Fruit fly (Drosophila melanogaster): ENCODE data around the gene CG7231.

Gene CG7231

DNA sequence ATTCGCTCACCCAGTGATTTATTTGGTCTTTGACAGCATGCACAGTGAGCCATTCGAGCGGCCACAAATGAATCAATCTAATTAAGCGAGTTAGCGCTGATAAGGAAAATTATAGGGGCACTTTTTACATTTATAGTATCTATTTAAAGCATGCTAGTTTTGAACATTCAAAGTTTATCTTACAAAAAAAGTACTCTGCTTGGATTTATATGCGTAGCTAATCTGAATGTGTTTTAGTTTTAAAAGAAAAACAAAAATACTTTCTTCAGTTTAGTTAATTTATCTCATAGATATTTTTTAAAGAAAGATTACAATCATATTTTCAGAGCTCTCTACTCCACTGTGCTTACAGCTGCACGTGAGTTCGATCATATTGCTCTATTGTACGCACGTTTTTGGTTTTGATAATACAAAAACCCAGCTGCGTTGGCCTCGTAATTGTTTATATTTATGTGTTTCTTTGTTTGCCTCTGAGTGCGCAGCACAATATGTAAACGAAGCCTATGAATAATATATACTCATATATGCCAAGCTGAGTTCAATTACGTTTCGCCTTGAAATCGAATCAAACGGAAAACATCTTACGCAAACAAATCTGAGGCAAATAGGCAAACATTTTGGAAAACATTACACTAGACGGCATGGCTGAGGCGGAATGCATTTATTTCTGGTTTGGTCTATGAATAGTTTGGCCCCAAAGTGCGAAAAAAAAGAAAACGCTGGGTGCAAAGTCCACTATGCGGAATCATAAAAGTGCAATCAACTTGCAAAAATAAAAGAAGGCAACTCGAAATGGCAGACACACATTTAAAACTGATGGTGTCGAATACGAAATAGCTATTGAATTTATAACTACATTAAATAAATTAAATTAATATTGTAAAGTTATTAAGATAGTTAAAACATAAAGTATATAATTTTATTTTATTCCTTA lies 18.2 kb downstream of the CG7231 start (continued):
- TF ChIP-seq CG8319 (GFP tag; optimal IDR thresholded peaks at IDR 0.05) (peak; percentile 73), CG11762 (GFP tag; optimal IDR thresholded peaks at IDR 0.05; ENCODE audit: insufficient read depth) (peak; percentile 87), dsx (GFP tag; optimal IDR thresholded peaks at IDR 0.05; ENCODE audit: poor library complexity, severe bottlenecking) (peak; percentile 83), CG6854 (GFP tag; optimal IDR thresholded peaks at IDR 0.05) (peak; percentile 50), CG11294 (GFP tag; IDR thresholded peaks at IDR 0.05) (peak; percentile 85), esn (GFP tag; optimal IDR thresholded peaks at IDR 0.05) (peak; percentile 91), acj6 (GFP tag; optimal IDR thresholded peaks at IDR 0.05) (peak; percentile 84), fkh (GFP tag; optimal IDR thresholded peaks at IDR 0.05) (peak; percentile 75), CG31627 (GFP tag; optimal IDR thresholded peaks at IDR 0.05) (peak; percentile 78), OdsH (GFP tag; optimal IDR thresholded peaks at IDR 0.05) (peak; percentile 91), pdm3 (GFP tag; optimal IDR thresholded peaks at IDR 0.05) (peak; percentile 89), Eip93F (GFP tag; optimal IDR thresholded peaks at IDR 0.05) (no peak), vri (GFP tag; optimal IDR thresholded peaks at IDR 0.05) (peak; percentile 70), achi (GFP tag; optimal IDR thresholded peaks at IDR 0.05) (peak; percentile 91), Met (GFP tag; optimal IDR thresholded peaks at IDR 0.05) (peak; percentile 90), Smox (GFP tag; optimal IDR thresholded peaks at IDR 0.05) (peak; percentile 84), Gug (GFP tag; IDR thresholded peaks at IDR 0.05) (peak; percentile 91), CG8632 (GFP tag; optimal IDR thresholded peaks at IDR 0.05) (peak; percentile 53), CG1621 (tag; optimal IDR thresholded peaks at IDR 0.05) (peak; percentile 71), Sox102F (GFP tag; optimal IDR thresholded peaks at IDR 0.05) (peak; percentile 81), Ets21C (GFP tag; optimal IDR thresholded peaks at IDR 0.05) (peak; percentile 75), Sox15 (GFP tag; optimal IDR thresholded peaks at IDR 0.05) (peak; percentile 65), CG10669 (GFP tag; optimal IDR thresholded peaks at IDR 0.05) (peak; percentile 85), CG9139 (GFP tag; optimal IDR thresholded peaks at IDR 0.05) (peak; percentile 62), cyc (GFP tag; optimal IDR thresholded peaks at IDR 0.05) (peak; percentile 73), lz (GFP tag; optimal IDR thresholded peaks at IDR 0.05) (peak; percentile 81)

DNA sequence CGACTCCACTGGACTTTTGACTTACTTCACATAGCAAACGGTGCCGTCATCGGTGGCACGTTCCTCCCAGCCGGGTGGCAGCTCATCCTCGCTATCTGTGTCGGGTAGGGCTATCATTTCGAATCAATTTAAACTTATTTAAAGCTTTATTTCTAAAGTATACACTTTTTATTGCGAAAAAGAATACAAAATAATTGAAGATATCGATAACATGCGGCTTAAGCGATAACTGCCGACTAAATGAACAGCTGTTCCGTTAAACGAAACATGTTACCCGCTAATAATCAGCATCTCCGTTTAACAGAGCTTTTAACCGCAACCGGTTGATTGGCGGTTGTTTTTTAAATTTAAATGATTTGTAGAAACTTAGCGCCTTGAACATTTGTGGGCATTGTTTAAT lies 20.3 kb downstream of the CG7231 start, which contains the start of gene Wwox:
Gene Wwox (minus strand): TSS at position 215 of the 400 bp plus-strand sequence.
- TF ChIP-seq achi (GFP tag; optimal IDR thresholded peaks at IDR 0.05), result no peak
- TF ChIP-seq CG10669 (GFP tag; optimal IDR thresholded peaks at IDR 0.05), result no peak
- peak; percentile 51 for TF ChIP-seq dsx (GFP tag; optimal IDR thresholded peaks at IDR 0.05; ENCODE audit: poor library complexity, severe bottlenecking)
- no peak for TF ChIP-seq CG11902 (GFP tag; optimal IDR thresholded peaks at IDR 0.05)
- peak; percentile 64 for TF ChIP-seq svp (GFP tag)
- TF ChIP-seq CG6808 (GFP tag; optimal IDR thresholded peaks at IDR 0.05), result no peak
- peak; percentile 43 for TF ChIP-seq Eip78C (GFP tag)
- no peak for TF ChIP-seq CG10631 (GFP tag; optimal IDR thresholded peaks at IDR 0.05)

DNA sequence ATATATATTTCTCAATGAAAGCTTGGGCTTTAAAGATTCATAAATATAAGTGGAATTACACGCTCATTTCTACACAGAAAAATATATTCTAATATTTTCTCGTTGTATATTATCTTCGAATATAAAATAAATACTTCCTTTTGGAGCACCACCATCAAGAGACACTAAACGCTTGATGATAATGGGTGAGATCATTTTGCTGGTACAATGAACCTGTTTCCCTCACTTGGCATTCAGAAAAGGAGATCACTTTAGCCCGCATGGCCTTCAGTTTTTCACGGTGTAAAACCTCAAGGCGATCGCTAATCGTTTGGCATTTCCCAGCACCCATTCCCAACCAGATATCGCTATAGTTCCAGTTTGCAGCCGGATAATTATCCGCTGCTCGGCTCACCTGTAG lies 22.3 kb downstream of the CG7231 start:
- TF ChIP-seq ss (GFP tag; optimal IDR thresholded peaks at IDR 0.05), result peak; percentile 44 to 72
- TF ChIP-seq spab (GFP tag; optimal IDR thresholded peaks at IDR 0.05), result peak; percentile 69
- no peak for TF ChIP-seq Ets21C (GFP tag; optimal IDR thresholded peaks at IDR 0.05)
- peak; percentile 25 for TF ChIP-seq CG31627 (GFP tag; optimal IDR thresholded peaks at IDR 0.05)
- peak; percentile 48 for TF ChIP-seq achi (GFP tag; optimal IDR thresholded peaks at IDR 0.05)
- TF ChIP-seq CG4318 (GFP tag; optimal IDR thresholded peaks at IDR 0.05), result peak; percentile 20
- TF ChIP-seq CG16779 (tag; optimal IDR thresholded peaks at IDR 0.05), result peak; percentile 5
- TF ChIP-seq fkh (GFP tag; optimal IDR thresholded peaks at IDR 0.05), result no peak
- TF ChIP-seq Smox (GFP tag; optimal IDR thresholded peaks at IDR 0.05), result peak; percentile 55
- TF ChIP-seq topi (GFP tag; optimal IDR thresholded peaks at IDR 0.05), result peak; percentile 66
- TF ChIP-seq CG3032 (tag; optimal IDR thresholded peaks at IDR 0.05), result peak; percentile 68
- peak; percentile 33 for TF ChIP-seq Ets96B (tag; optimal IDR thresholded peaks at IDR 0.05)
- peak; percentile 35 for TF ChIP-seq CG9139 (GFP tag; optimal IDR thresholded peaks at IDR 0.05)
- no peak for TF ChIP-seq CG6854 (GFP tag; optimal IDR thresholded peaks at IDR 0.05)
- peak; percentile 2 for TF ChIP-seq Sox102F (GFP tag; optimal IDR thresholded peaks at IDR 0.05)
- peak; percentile 48 for TF ChIP-seq acj6 (GFP tag; optimal IDR thresholded peaks at IDR 0.05)
- peak; percentile 37 for TF ChIP-seq lz (GFP tag; optimal IDR thresholded peaks at IDR 0.05)
- TF ChIP-seq cyc (GFP tag; optimal IDR thresholded peaks at IDR 0.05), result peak; percentile 57
- TF ChIP-seq dac (GFP tag; optimal IDR thresholded peaks at IDR 0.05), result no peak
- peak; percentile 64 for TF ChIP-seq OdsH (GFP tag; optimal IDR thresholded peaks at IDR 0.05)
- peak; percentile 62 for TF ChIP-seq Met (GFP tag; optimal IDR thresholded peaks at IDR 0.05)
- peak; percentile 15 for TF ChIP-seq CG6792 (GFP tag; optimal IDR thresholded peaks at IDR 0.05)
- peak; percentile 67 for TF ChIP-seq dsx (GFP tag; optimal IDR thresholded peaks at IDR 0.05; ENCODE audit: poor library complexity, severe bottlenecking)
- TF ChIP-seq CG6808 (GFP tag; optimal IDR thresholded peaks at IDR 0.05), result peak; percentile 71
- no peak for TF ChIP-seq fd85E (GFP tag; optimal IDR thresholded peaks at IDR 0.05)
- TF ChIP-seq CG7368 (GFP tag; optimal IDR thresholded peaks at IDR 0.05), result peak; percentile 60
- peak; percentile 42; the same call in 1 of the 2 replicates for TF ChIP-seq Gug (GFP tag; IDR thresholded peaks at IDR 0.05)
- peak; percentile 34 for TF ChIP-seq Lpt (GFP tag; optimal IDR thresholded peaks at IDR 0.05)
